Fruit fly (Drosophila melanogaster) Kc167 (cell line): ENCODE data around the gene Neu2.

Experiments
- Myc ChIP-seq: fragments of >200 bp; optimal IDR thresholded peaks from 2 replicates; lab custom pipeline; 2017; ENCODE audit warnings: missing external identifiers
- Sin3A ChIP-seq: fragments of >200 bp; optimal IDR thresholded peaks from 2 replicates; lab custom pipeline; 2018; ENCODE audit warnings: missing external identifiers
- h ChIP-seq: fragments of >200 bp; optimal IDR thresholded peaks from 3 replicates; lab custom pipeline; 2018; ENCODE audit warnings: missing external identifiers
- insv ChIP-seq: fragments of >200 bp; optimal IDR thresholded peaks from 3 replicates; lab custom pipeline; 2018; ENCODE audit warnings: missing external identifiers
- psq ChIP-seq: fragments of >200 bp; optimal IDR thresholded peaks from 2 replicates; lab custom pipeline; 2017; ENCODE audit warnings: missing external identifiers
- ttk ChIP-seq: sonication (Bioruptor generic); optimal IDR thresholded peaks from 2 replicates; lab custom pipeline; 2017; ENCODE audit warnings: missing external identifiers

The Neu2 gene

DNA sequence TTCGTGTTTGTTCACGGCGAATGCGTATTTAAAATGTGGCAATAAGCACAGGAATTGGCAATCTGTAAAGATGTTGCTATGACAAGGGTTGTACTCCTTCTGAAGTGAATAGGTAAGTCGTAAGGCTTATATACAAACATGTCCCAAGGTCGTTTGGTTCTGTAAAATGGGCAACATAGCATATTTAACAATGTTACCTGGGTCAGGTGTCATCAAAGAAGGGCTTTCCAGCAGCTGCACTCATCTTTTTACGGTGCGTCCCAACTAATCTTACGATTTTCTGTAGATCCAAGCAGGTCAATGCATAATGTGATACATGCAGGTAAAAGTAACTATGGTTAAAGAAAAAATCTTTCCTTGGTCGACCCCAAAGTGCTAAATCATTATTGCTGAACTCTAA is at the start of gene Neu2:
Gene Neu2, minus strand, starts transcription at position 101 of the 400 bp plus-strand sequence.
- TF ChIP-seq h (lab: Kevin White, UChicago): no peak
- no peak for TF ChIP-seq insv (lab: Kevin White, UChicago)
- TF ChIP-seq psq (lab: Kevin White, UChicago): no peak
- no peak for TF ChIP-seq ttk (lab: Kevin White, UChicago)
- TF ChIP-seq Sin3A: no peak
- no peak for TF ChIP-seq Myc (lab: Kevin White, UChicago)

DNA sequence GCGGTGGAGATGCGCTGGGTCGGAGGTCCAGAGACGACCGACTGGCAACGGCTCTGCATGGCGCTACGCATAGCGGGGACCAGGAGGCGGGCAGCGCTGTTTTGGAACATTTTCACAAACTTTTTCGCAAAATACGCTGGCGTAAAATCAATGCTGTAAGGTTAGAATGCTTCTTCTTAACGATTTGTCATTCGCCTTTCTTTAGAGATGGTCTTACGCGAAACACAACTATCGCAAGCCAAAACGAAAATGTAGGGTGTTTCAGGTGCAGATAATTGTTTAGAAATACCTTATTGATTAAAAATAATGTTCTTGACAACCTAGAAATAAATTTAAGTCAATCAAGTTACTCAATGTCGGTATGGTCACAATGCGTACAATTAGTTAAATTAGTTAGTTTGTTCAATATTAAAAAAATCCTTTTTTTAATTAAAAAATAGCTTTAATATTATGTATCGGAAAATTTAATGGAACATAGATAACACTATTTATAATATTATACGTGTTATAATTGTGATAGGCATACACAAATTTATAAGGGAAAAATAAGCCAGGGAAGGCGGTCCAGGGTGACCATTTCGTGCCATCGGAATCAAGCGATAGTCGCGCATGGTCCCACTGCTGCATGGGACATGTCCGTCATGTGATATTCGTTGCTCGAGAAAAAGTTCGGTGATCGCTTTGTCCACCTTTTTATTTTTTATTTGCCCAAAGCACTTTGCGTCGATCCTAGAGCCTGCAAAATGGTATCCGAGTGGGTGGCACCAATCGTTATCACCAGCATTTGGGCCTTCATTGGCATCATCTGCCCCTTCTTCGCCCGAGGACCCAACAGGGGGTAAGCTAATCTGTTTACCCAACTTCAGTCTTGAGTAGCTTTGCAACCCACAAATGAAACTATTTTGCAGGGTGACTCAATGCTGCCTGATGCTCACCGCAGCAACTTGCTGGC is 49.1 kb upstream of the Neu2 start, which contains the start of the genes COX8 and VhaM9.7-b:
Gene COX8, minus strand, starts transcription at position 203 of the 952 bp plus-strand sequence.
Gene VhaM9.7-b, plus strand, starts transcription at position 618 of the 952 bp plus-strand sequence.
- no peak for TF ChIP-seq psq (lab: Kevin White, UChicago)
- TF ChIP-seq ttk (lab: Kevin White, UChicago): no peak
- no peak for TF ChIP-seq Sin3A
- no peak for TF ChIP-seq h (lab: Kevin White, UChicago)
- TF ChIP-seq Myc (lab: Kevin White, UChicago): no peak
- TF ChIP-seq insv (lab: Kevin White, UChicago): no peak

DNA sequence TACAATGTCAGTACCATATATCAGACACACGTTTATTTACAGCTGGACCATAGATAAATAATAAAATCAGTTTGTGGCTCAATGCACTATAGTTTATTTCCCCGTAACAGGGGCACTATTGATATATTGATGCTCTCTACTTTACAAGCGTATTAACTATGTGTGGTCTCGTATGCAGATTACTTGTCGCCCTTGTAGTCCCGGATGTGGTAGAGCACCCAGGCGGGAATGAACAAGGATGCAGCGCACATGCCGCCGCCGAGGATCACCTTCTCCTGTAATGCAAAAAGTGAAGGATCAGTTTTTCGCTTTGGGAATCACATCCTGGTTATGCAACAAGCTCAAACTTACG is 48.5 kb upstream of the Neu2 start:
- no peak for TF ChIP-seq h (lab: Kevin White, UChicago)
- no peak for TF ChIP-seq psq (lab: Kevin White, UChicago)
- TF ChIP-seq Sin3A: no peak
- TF ChIP-seq insv (lab: Kevin White, UChicago): no peak
- TF ChIP-seq ttk (lab: Kevin White, UChicago): no peak
- no peak for TF ChIP-seq Myc (lab: Kevin White, UChicago)

DNA sequence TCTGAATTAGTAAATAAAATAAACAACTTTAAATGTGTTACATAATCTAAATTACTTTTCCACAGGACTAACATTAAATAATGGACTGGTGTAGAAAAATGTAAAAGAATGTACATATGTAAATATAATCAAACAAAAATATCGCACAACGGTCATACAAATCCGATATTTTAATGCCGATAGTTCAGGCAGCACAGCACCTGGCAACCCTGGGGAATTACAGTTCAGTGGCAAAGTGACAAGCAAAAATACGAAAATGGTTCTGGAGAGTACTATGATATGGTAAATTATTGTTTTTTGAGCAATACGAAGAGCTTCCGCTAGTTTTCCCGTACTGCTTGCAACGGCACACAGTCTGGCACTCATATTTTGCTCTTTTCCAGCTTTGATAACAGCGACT is 46.5 kb upstream of the Neu2 start, which contains the start of gene Rpn10:
Gene Rpn10, plus strand, starts transcription at position 144 of the 400 bp plus-strand sequence.
- TF ChIP-seq h (lab: Kevin White, UChicago) (no peak), Sin3A (no peak), psq (lab: Kevin White, UChicago) (no peak), Myc (lab: Kevin White, UChicago) (no peak), insv (lab: Kevin White, UChicago) (no peak), ttk (lab: Kevin White, UChicago) (no peak)

DNA sequence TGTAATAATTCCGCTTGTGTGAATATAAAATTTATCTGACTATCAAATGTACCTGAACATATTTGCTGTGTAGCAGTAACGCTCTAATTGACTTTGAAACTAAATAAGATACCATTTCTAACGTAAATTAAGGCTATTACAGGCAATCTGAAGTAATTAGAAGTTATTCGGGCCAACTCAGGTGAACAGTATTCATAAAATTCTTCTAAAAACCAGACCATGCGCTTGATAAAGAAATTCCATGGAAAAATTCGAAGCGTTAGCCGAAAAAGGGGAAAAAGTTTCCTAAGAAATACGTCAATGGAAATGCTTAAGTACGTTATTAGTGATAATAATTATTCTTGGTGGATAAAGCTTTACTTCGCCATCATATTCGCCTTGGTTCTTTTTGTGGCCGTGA is 44.0 kb upstream of the Neu2 start, which contains the start of gene ppk5:
Gene ppk5, plus strand, starts transcription at position 301 of the 400 bp plus-strand sequence.
- no peak for TF ChIP-seq psq (lab: Kevin White, UChicago)
- TF ChIP-seq insv (lab: Kevin White, UChicago): no peak
- TF ChIP-seq h (lab: Kevin White, UChicago): no peak

DNA sequence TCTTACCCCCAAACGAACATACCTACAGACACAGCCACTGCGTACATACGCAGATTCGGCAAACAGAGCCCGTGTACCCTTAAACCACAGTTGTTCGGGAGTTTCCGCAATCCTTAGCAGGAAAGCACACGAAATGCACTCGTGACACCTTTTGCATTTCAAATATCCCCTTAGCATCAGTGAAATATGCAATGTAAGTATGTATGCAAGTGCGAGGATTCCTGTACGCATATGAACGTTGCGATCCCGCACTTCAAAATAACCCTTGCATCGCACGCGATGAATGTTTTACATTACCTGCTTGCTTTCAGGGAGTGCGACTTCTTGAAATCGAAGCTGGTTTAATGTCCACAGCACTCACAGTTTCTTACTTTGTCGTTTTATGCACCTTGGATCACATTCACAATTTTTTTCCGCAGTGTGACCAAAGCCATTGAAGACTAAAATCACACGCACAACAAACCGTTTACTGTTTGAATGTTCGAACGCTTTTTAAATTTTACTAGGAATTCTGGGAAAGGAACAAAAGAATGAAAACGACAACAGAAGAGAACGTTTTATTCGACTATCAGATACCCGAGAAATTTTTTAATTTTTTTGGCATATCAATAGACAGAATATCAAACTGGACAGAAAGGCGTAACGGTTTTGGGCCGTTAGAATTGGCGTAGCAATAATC is 43.0 kb upstream of the Neu2 start, which contains the start of gene Mkrn1:
Gene Mkrn1, minus strand, starts transcription at position 444 of the 679 bp plus-strand sequence.
- no peak for TF ChIP-seq ttk (lab: Kevin White, UChicago)
- TF ChIP-seq psq (lab: Kevin White, UChicago): no peak
- TF ChIP-seq Sin3A: no peak
- TF ChIP-seq insv (lab: Kevin White, UChicago): no peak
- no peak for TF ChIP-seq h (lab: Kevin White, UChicago)
- TF ChIP-seq Myc (lab: Kevin White, UChicago): no peak

DNA sequence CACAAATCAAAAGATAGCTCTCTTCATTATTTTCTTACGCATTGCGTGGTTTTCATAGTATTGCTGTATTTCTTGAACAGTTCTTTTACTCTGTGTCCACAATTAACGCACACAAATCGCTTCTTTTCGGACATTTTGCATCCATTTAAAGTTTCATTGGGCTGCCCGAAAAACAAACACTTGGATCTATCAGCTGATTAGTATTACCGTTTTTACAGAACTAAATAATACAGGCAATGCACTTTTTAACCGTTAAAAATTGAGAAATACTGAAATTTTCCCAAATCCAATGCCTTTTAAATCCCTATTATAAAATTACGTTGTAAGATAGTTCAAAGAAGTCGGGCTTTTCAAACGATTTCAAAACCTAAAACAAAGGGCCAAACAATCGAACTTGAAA is 38.7 kb upstream of the Neu2 start, which contains the start of gene Arv1:
Gene Arv1, minus strand, starts transcription at position 226 of the 400 bp plus-strand sequence.
- TF ChIP-seq ttk (lab: Kevin White, UChicago) (no peak), insv (lab: Kevin White, UChicago) (no peak), h (lab: Kevin White, UChicago) (no peak), psq (lab: Kevin White, UChicago) (no peak), Sin3A (no peak), Myc (lab: Kevin White, UChicago) (no peak)

DNA sequence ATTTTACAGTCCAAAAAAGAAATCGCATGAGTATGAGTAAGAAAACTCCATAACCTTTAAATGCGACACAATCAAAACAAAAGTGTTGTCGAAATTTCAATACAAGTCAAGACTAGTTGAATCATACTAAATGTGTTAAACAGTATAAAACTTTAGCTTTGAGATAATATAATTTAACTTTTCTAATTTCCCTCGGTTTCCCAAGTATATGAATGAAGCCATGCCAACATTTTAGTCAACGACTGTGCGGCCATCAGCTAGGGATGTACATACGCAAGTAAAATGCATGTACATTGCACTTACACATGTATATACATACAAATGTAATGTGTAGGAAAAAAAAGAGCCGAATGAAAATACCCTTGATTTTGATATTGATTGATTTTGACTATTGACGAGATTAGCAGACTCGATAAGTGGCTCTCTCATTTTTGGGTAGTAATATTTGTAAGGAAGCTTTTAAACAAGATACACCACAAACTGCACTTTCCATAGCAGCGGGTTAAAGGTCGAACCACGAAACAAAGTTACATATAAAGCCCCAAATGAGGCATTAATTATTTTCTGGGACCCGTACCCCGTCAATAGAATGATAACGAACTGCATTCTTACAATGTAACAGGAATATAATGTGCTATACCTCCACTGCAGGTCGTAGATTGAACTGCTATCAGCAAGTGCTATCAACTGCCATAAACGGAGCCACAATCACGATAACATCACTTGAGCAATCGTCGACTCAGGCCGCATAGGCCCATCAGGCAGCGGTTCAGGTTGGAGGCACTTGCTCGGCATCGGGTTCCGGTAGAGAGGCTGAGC is 33.9 kb upstream of the Neu2 start:
- TF ChIP-seq insv (lab: Kevin White, UChicago) (no peak), ttk (lab: Kevin White, UChicago) (no peak)

DNA sequence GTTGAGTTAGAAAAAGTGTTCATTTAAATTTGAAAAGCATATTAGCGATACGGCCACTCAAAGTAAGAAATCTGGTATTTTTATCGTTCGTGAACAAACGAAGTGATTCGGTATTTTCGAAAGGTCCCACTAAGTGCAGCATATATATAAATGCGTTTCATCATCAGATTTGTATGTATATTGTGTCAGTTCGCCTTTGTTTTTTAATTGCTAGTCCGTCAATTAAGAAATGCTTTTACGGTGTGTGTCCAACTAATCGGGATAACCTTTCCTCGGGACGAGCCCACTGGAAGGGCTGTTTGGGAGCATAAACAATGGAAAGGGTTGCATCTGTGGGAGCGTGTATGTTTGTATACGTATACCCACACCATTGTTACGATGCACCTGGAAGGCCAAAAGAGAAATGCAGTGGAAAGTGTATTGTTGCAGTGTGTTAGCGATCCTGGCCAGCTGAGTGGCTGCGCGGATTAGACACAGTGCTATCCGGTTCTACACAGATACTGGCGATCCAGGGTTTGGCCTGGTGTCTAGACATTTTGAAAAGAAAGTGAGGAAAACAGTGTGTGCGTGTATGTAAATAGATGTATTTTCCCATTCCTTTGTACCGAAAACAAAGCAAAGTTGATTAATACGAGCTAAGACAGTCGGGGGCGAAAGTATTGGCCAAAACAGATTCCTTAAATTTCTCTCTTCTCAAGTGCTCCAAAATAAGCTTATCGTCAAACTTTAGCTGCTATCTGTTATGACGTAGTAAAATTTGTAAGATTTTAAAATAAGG is 32.9 kb upstream of the Neu2 start, which contains the start of gene CG7611:
Gene CG7611, plus strand, starts transcription at position 128 of the 778 bp plus-strand sequence.
- no peak for TF ChIP-seq Myc (lab: Kevin White, UChicago)
- TF ChIP-seq insv (lab: Kevin White, UChicago): no peak
- TF ChIP-seq psq (lab: Kevin White, UChicago): no peak
- no peak for TF ChIP-seq h (lab: Kevin White, UChicago)
- no peak for TF ChIP-seq ttk (lab: Kevin White, UChicago)
- TF ChIP-seq Sin3A: no peak

DNA sequence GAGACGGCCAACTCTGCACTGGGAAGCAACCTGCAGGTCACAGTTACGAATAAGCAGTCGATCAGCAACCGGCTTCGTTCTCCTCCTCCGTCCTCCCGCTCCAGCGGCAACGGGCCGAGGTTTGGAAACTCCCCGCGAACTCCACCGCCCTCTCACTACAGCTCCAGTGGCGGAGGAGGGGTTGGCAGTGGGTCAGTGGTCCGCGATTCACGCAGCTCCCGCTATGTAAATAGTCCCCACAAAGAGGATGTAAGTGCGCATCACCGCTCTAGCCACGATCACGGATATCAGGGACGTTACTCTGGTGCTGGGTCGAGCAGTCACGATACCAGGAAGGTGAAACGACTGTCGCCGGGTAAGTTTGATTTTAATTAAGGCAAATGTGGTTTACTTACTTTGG is 28.0 kb upstream of the Neu2 start:
- TF ChIP-seq h (lab: Kevin White, UChicago) (no peak), psq (lab: Kevin White, UChicago) (no peak), Sin3A (no peak), Myc (lab: Kevin White, UChicago) (no peak), insv (lab: Kevin White, UChicago) (no peak), ttk (lab: Kevin White, UChicago) (no peak)
